Worm (Caenorhabditis elegans) whole organism, L3 larva: ENCODE data around the gene mam-6.

ENCODE experiments used
- ama-1 ChIP-seq: fragments of 150-350 bp; optimal IDR thresholded peaks from 2 replicates; lab custom pipeline; 2018
- lin-15B ChIP-seq: fragments of 150-350 bp; optimal IDR thresholded peaks from 2 replicates; lab custom pipeline; 2014; ENCODE audit warnings: missing biosample characterization, missing genetic modification characterization
- lsy-12 ChIP-seq: sonication (generic microtip); optimal IDR thresholded peaks from 2 replicates; lab custom pipeline; 2016; ENCODE audit warnings: mild to moderate bottlenecking, missing genetic modification characterization, missing compliant biosample characterization
- nfya-1 ChIP-seq: sonication (generic microtip); optimal IDR thresholded peaks from 2 replicates; lab custom pipeline; 2017; ENCODE audit warnings: missing genetic modification characterization, mild to moderate bottlenecking, missing compliant biosample characterization, antibody characterized with exemption, moderate library complexity; ENCODE audit not compliant: insufficient read depth
- nhr-237 ChIP-seq: fragments of 150-350 bp; optimal IDR thresholded peaks from 2 replicates; lab custom pipeline; 2014; ENCODE audit warnings: missing biosample characterization, missing genetic modification characterization
- nhr-43 ChIP-seq: sonication (generic microtip); optimal IDR thresholded peaks from 2 replicates; lab custom pipeline; 2016; ENCODE audit warnings: mild to moderate bottlenecking, missing genetic modification characterization, missing compliant biosample characterization; ENCODE audit not compliant: poor library complexity, severe bottlenecking
- nhr-67 ChIP-seq: fragments of 150-350 bp; optimal IDR thresholded peaks from 2 replicates; lab custom pipeline; 2014; ENCODE audit warnings: missing biosample characterization, missing genetic modification characterization
- pha-4 ChIP-seq: fragments of 150-350 bp; optimal IDR thresholded peaks from 2 replicates; lab custom pipeline; 2014; ENCODE audit warnings: missing biosample characterization, missing genetic modification reagents, missing genetic modification characterization
- unc-39 ChIP-seq: sonication (generic microtip); optimal IDR thresholded peaks from 4 replicates; lab custom pipeline; 2017; ENCODE audit warnings: missing biosample characterization, missing genetic modification characterization
- ztf-4 ChIP-seq: fragments of 150-350 bp; optimal IDR thresholded peaks from 2 replicates; lab custom pipeline; 2014; ENCODE audit warnings: missing biosample characterization, missing genetic modification characterization

The mam-6 gene

DNA sequence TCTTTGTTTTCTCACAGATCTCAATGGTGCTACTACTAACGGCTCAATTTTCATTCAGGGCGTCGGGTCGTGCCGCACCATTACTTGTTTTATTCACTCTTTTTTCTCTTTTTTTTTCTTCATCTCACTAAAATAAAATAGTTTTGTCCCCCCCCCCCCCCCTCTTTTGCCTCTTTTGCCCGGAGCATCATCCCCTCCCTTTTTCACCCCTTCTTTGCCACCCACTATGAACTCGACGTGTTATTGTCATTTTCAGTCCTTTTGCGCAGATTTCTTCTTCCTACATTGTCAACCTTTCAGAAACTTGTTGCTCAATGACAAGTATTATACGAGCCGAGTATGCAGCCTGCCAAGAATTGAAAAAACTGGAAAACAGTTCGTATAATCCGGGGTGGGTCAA, 43.1 kb downstream of the mam-6 start, which contains the start of gene seb-3:
seb-3 (plus strand) TSS at position 301 of the 400 bp plus-strand sequence.
- no peak for TF ChIP-seq lsy-12 (tag; lab: Kevin White, UChicago)
- TF ChIP-seq nhr-43 (tag; lab: Kevin White, UChicago), result no peak
- no peak for TF ChIP-seq nfya-1
- TF ChIP-seq lin-15B (tag; lab: Kevin White, UChicago), result no peak
- TF ChIP-seq unc-39 (tag; lab: Kevin White, UChicago), result no peak
- TF ChIP-seq ztf-4 (tag; lab: Kevin White, UChicago), result no peak
- TF ChIP-seq ama-1 (lab: Kevin White, UChicago), result no peak
- no peak for TF ChIP-seq pha-4
- no peak for TF ChIP-seq nhr-237 (tag; lab: Kevin White, UChicago)
- no peak for TF ChIP-seq nhr-67 (tag; lab: Kevin White, UChicago)
